Worm (Caenorhabditis elegans) whole organism, L1 larva: ENCODE data around the gene F56D2.5.
A peak's percentile ranks its signal among the peaks of the same experiment; 100 is the strongest.

Experiments used
- C04F5.9 ChIP-seq: sonication (generic microtip); optimal IDR thresholded peaks from 2 replicates; lab custom pipeline; 2016; ENCODE audit warnings: missing genetic modification characterization, missing compliant biosample characterization
- C16A3.4 ChIP-seq: fragments of 150-350 bp; optimal IDR thresholded peaks from 2 replicates; lab custom pipeline; 2014; ENCODE audit warnings: missing biosample characterization, missing genetic modification characterization
- Y116A8C.19 ChIP-seq: sonication (generic microtip); optimal IDR thresholded peaks from 2 replicates; lab custom pipeline; 2016; ENCODE audit warnings: missing compliant biosample characterization, missing genetic modification characterization, borderline replicate concordance
- aha-1 ChIP-seq: fragments of 150-350 bp; optimal IDR thresholded peaks from 2 replicates; lab custom pipeline; 2014; ENCODE audit warnings: missing biosample characterization, missing genetic modification characterization
- alr-1 ChIP-seq: fragments of 200-800 bp; sonication (Bioruptor generic); optimal IDR thresholded peaks from 2 replicates; lab custom pipeline; 2018; ENCODE audit warnings: borderline replicate concordance, mild to moderate bottlenecking, missing genetic modification characterization, missing compliant biosample characterization
- ama-1 ChIP-seq: fragments of 150-350 bp; optimal IDR thresholded peaks from 2 replicates; lab custom pipeline; 2014
- blmp-1 ChIP-seq: fragments of 150-350 bp; optimal IDR thresholded peaks from 2 replicates; lab custom pipeline; 2014; ENCODE audit warnings: missing biosample characterization, missing genetic modification characterization
- ceh-8 ChIP-seq: fragments of 200-800 bp; sonication (Bioruptor generic); optimal IDR thresholded peaks from 2 replicates; lab custom pipeline; 2018; ENCODE audit warnings: mild to moderate bottlenecking, missing genetic modification characterization, moderate library complexity, missing compliant biosample characterization
- ceh-88 ChIP-seq: fragments of 200-800 bp; sonication (Bioruptor generic); IDR thresholded peaks from 2 replicates; pipeline ENCODE4 v1.3.6; 2022; ENCODE audit warnings: missing genetic modification characterization, missing compliant biosample characterization
- ceh-90 ChIP-seq: sonication (generic microtip); optimal IDR thresholded peaks from 2 replicates; lab custom pipeline; 2016; ENCODE audit warnings: missing genetic modification characterization, missing compliant biosample characterization
- ces-1 ChIP-seq: fragments of 150-350 bp; optimal IDR thresholded peaks from 2 replicates; lab custom pipeline; 2014; ENCODE audit warnings: missing biosample characterization, missing genetic modification reagents, missing genetic modification characterization
- dpl-1 ChIP-seq, 3 experiments: fragments of 150-350 bp in 2 of 3; sonication (generic microtip) in 1 of 3; optimal IDR thresholded peaks; 2 replicates each; lab custom pipeline; 2014 to 2017; ENCODE audit warnings: missing biosample characterization in 3 of 3, missing genetic modification characterization in 3 of 3, missing genetic modification reagents in 3 of 3
- efl-1 ChIP-seq, 4 experiments: fragments of 150-350 bp; optimal IDR thresholded peaks in 3 of 4; peaks in 1 of 4; 1 replicate in 1 of 4; 2 replicates in 3 of 4; lab custom pipeline; 2014; ENCODE audit warnings: missing biosample characterization in 2 of 4, missing genetic modification characterization in 2 of 4, missing genetic modification reagents in 2 of 4
- egl-13 ChIP-seq: sonication (generic microtip); optimal IDR thresholded peaks from 2 replicates; lab custom pipeline; 2016; ENCODE audit warnings: missing genotype, missing genetic modification reagents, missing genetic modification characterization, missing compliant biosample characterization
- egl-27 ChIP-seq, 2 experiments: fragments of 150-350 bp in 1 of 2; sonication (generic microtip); optimal IDR thresholded peaks; 3 replicates each; lab custom pipeline; 2017 to 2018; ENCODE audit warnings: missing biosample characterization in 2 of 2, missing genetic modification characterization in 2 of 2, missing genetic modification reagents in 2 of 2
- elt-3 ChIP-seq, 6 experiments: fragments of 150-350 bp in 1 of 6; sonication (generic microtip); optimal IDR thresholded peaks; 2 replicates each; lab custom pipeline; 2017 to 2018; ENCODE audit warnings: missing biosample characterization in 6 of 6, missing genetic modification characterization in 6 of 6, inconsistent platforms in 1 of 6
- ets-5 ChIP-seq: fragments of 200-800 bp; sonication (Bioruptor generic); IDR thresholded peaks from 2 replicates; pipeline ENCODE4 v1.3.6; 2022; ENCODE audit warnings: missing genetic modification characterization, missing compliant biosample characterization
- fkh-8 ChIP-seq: sonication (generic microtip); optimal IDR thresholded peaks from 2 replicates; lab custom pipeline; 2016; ENCODE audit warnings: mild to moderate bottlenecking, missing genetic modification characterization, missing compliant biosample characterization
- grh-1 ChIP-seq: fragments of 200-800 bp; sonication (Bioruptor generic); IDR thresholded peaks from 2 replicates; pipeline ENCODE4 v1.3.6; 2022; ENCODE audit warnings: missing genetic modification reagents, missing genetic modification characterization, missing compliant biosample characterization
- hlh-17 ChIP-seq: fragments of 200-800 bp; sonication (Bioruptor generic); optimal IDR thresholded peaks from 2 replicates; lab custom pipeline; 2018; ENCODE audit warnings: missing genetic modification characterization, mild to moderate bottlenecking, missing compliant biosample characterization, moderate library complexity, borderline replicate concordance
- hlh-4 ChIP-seq: sonication (generic microtip); optimal IDR thresholded peaks from 2 replicates; lab custom pipeline; 2016; ENCODE audit warnings: mild to moderate bottlenecking, missing genetic modification characterization, missing compliant biosample characterization
- irx-1 ChIP-seq: sonication (generic microtip); optimal IDR thresholded peaks from 2 replicates; lab custom pipeline; 2016; ENCODE audit warnings: missing genetic modification characterization, missing compliant biosample characterization
- jun-1 ChIP-seq: fragments of 150-350 bp; optimal IDR thresholded peaks from 2 replicates; lab custom pipeline; 2014; ENCODE audit warnings: missing biosample characterization, missing genetic modification reagents, missing genetic modification characterization
- lin-14 ChIP-seq: fragments of 200-800 bp; sonication (Bioruptor generic); optimal IDR thresholded peaks from 2 replicates; lab custom pipeline; 2018; ENCODE audit warnings: mild to moderate bottlenecking, missing genetic modification characterization, moderate library complexity, missing compliant biosample characterization
- lin-35 ChIP-seq, 2 experiments: fragments of 150-350 bp; optimal IDR thresholded peaks; 2 replicates each; lab custom pipeline; 2014; ENCODE audit warnings: missing biosample characterization in 2 of 2, missing genetic modification characterization in 2 of 2, missing genetic modification reagents in 2 of 2
- lsy-2 ChIP-seq, 2 experiments: fragments of 150-350 bp; optimal IDR thresholded peaks; 2 replicates each; lab custom pipeline; 2014; ENCODE audit warnings: missing biosample characterization in 2 of 2, missing genetic modification characterization in 2 of 2
- mep-1 ChIP-seq: fragments of 150-350 bp; optimal IDR thresholded peaks from 2 replicates; lab custom pipeline; 2014; ENCODE audit warnings: missing biosample characterization, missing genetic modification characterization
- nhr-11 ChIP-seq: fragments of 150-350 bp; optimal IDR thresholded peaks from 2 replicates; lab custom pipeline; 2014; ENCODE audit warnings: missing biosample characterization, missing genetic modification characterization
- nhr-12 ChIP-seq: sonication (generic microtip); optimal IDR thresholded peaks from 2 replicates; lab custom pipeline; 2017; ENCODE audit warnings: missing biosample characterization, missing genetic modification characterization
- nhr-19 ChIP-seq: fragments of 200-800 bp; sonication (Bioruptor generic); conservative IDR thresholded peaks from 2 replicates; pipeline ENCODE4 v1.3.6; 2022; ENCODE audit warnings: missing genetic modification characterization, missing compliant biosample characterization
- nhr-20 ChIP-seq: sonication (generic microtip); optimal IDR thresholded peaks from 2 replicates; lab custom pipeline; 2016; ENCODE audit warnings: mild to moderate bottlenecking, missing genetic modification characterization, missing compliant biosample characterization
- nhr-71 ChIP-seq: sonication (generic microtip); optimal IDR thresholded peaks from 2 replicates; lab custom pipeline; 2016; ENCODE audit warnings: mild to moderate bottlenecking, missing genetic modification characterization, moderate library complexity, missing compliant biosample characterization
- nhr-76 ChIP-seq: sonication (generic microtip); optimal IDR thresholded peaks from 2 replicates; lab custom pipeline; 2017; ENCODE audit warnings: missing biosample characterization, missing genetic modification characterization
- nhr-77 ChIP-seq: fragments of 150-350 bp; optimal IDR thresholded peaks from 2 replicates; lab custom pipeline; 2014; ENCODE audit warnings: missing biosample characterization, missing genetic modification characterization
- nhr-84 ChIP-seq: sonication (generic microtip); optimal IDR thresholded peaks from 2 replicates; lab custom pipeline; 2017; ENCODE audit warnings: missing biosample characterization, missing genetic modification characterization
- pag-3 ChIP-seq: sonication (generic microtip); optimal IDR thresholded peaks from 2 replicates; lab custom pipeline; 2017; ENCODE audit warnings: missing genetic modification characterization, mild to moderate bottlenecking, missing compliant biosample characterization, antibody characterized with exemption, borderline replicate concordance; ENCODE audit not compliant: insufficient read depth
- pax-3 ChIP-seq: fragments of 200-800 bp; sonication (Bioruptor generic); optimal IDR thresholded peaks from 2 replicates; lab custom pipeline; 2018; ENCODE audit warnings: mild to moderate bottlenecking, missing genetic modification characterization, moderate library complexity, missing compliant biosample characterization
- pqm-1 ChIP-seq: sonication (generic microtip); optimal IDR thresholded peaks from 3 replicates; lab custom pipeline; 2017; ENCODE audit warnings: missing biosample characterization, missing genetic modification characterization
- rnt-1 ChIP-seq: sonication (generic microtip); optimal IDR thresholded peaks from 2 replicates; lab custom pipeline; 2016; ENCODE audit warnings: mild to moderate bottlenecking, missing genetic modification characterization, moderate library complexity, missing compliant biosample characterization
- snpc-4 ChIP-seq: fragments of 150-350 bp; optimal IDR thresholded peaks from 2 replicates; lab custom pipeline; 2014; ENCODE audit warnings: missing biosample characterization, missing genetic modification characterization
- snu-23 ChIP-seq: sonication (generic microtip); optimal IDR thresholded peaks from 2 replicates; lab custom pipeline; 2016; ENCODE audit warnings: missing genetic modification characterization, missing compliant biosample characterization
- sox-4 ChIP-seq: sonication (generic microtip); optimal IDR thresholded peaks from 2 replicates; lab custom pipeline; 2016; ENCODE audit warnings: missing genetic modification characterization, missing compliant biosample characterization
- swsn-7 ChIP-seq: sonication (generic microtip); optimal IDR thresholded peaks from 2 replicates; lab custom pipeline; 2016; ENCODE audit warnings: missing genetic modification characterization, missing compliant biosample characterization
- tbx-2 ChIP-seq: sonication (generic microtip); optimal IDR thresholded peaks from 2 replicates; lab custom pipeline; 2016; ENCODE audit warnings: missing genetic modification characterization, missing compliant biosample characterization
- tlp-1 ChIP-seq: fragments of 150-350 bp; optimal IDR thresholded peaks from 2 replicates; lab custom pipeline; 2014; ENCODE audit warnings: missing biosample characterization, missing genetic modification characterization
- unc-30 ChIP-seq: sonication (generic microtip); optimal IDR thresholded peaks from 2 replicates; lab custom pipeline; 2017; ENCODE audit warnings: missing biosample characterization, missing genetic modification characterization
- unc-98 ChIP-seq: fragments of 200-800 bp; sonication (Bioruptor generic); IDR thresholded peaks from 2 replicates; pipeline ENCODE4 v1.3.6; 2022; ENCODE audit warnings: missing genetic modification characterization, missing compliant biosample characterization
- xbp-1 ChIP-seq: sonication (generic microtip); optimal IDR thresholded peaks from 2 replicates; lab custom pipeline; 2016; ENCODE audit warnings: missing genetic modification characterization, missing compliant biosample characterization
- zag-1 ChIP-seq: fragments of 150-350 bp; optimal IDR thresholded peaks from 2 replicates; lab custom pipeline; 2014; ENCODE audit warnings: missing biosample characterization, missing genetic modification characterization
- ztf-11 ChIP-seq, 2 experiments: sonication (generic microtip); optimal IDR thresholded peaks; 2 replicates each; lab custom pipeline; 2016 to 2017; ENCODE audit warnings: missing genetic modification characterization in 2 of 2, missing biosample characterization in 1 of 2, missing compliant biosample characterization in 1 of 2
- ztf-4 ChIP-seq: fragments of 150-350 bp; optimal IDR thresholded peaks from 2 replicates; lab custom pipeline; 2014; ENCODE audit warnings: missing biosample characterization, missing genetic modification characterization

The F56D2.5 gene

DNA sequence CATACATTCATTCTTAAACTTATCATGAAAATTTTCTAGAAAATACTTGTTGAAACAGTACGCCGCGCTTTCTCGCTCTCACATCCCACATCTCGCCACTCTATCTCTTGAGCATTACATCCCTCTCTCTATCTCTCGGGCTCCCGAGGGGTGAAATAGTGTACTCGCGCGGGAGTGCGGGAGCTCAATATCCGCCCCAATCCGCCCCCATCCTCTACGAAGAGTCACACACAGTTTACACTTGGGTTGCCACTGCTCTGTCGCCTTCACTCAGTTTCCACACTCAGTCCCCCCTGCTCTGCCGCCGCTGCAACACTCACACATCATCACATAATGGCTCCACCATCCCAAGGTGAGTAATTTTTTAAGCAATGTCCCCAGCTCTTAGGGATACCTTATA lies 16.4 kb downstream of the F56D2.5 start, which contains the start of gene mlc-3 (continued):
- no peak for TF ChIP-seq ztf-4
- no peak for TF ChIP-seq irx-1 (tag; lab: Kevin White, UChicago)
- no peak for TF ChIP-seq egl-27 (tag; optimal IDR thresholded peaks at IDR 0.05; lab: Kevin White, UChicago)
- TF ChIP-seq C16A3.4 (tag; lab: Kevin White, UChicago) = no peak
- TF ChIP-seq C04F5.9 (tag; lab: Kevin White, UChicago) = no peak
- TF ChIP-seq lin-35 (GFP tag; optimal IDR thresholded peaks at IDR 0.05; lab: Kevin White, UChicago) = no peak
- TF ChIP-seq sox-4 (tag; lab: Kevin White, UChicago) = no peak
- TF ChIP-seq nhr-12 (tag; lab: Kevin White, UChicago) = no peak
- TF ChIP-seq ceh-88 (GFP tag; lab: Robert Waterston, UW) = no peak
- TF ChIP-seq lin-14 (GFP tag; lab: Kevin White, UChicago) = peak; percentile 48
- TF ChIP-seq tbx-2 (tag; lab: Kevin White, UChicago) = peak; percentile 3
- TF ChIP-seq lsy-2 (tag; optimal IDR thresholded peaks at IDR 0.05; lab: Kevin White, UChicago) = peak in 1 of 2 experiments; percentile 32
- TF ChIP-seq Y116A8C.19 = no peak
- no peak for TF ChIP-seq efl-1 (optimal IDR thresholded peaks at IDR 0.05; lab: Kevin White, UChicago)
- TF ChIP-seq efl-1 (GFP tag; optimal IDR thresholded peaks at IDR 0.05 in 1 of 2; lab: Kevin White, UChicago) = no peak
- no peak for TF ChIP-seq hlh-17
- TF ChIP-seq nhr-76 (tag; lab: Kevin White, UChicago) = no peak
- no peak for TF ChIP-seq nhr-11 (tag; lab: Kevin White, UChicago)
- TF ChIP-seq ama-1 (lab: Kevin White, UChicago) = peak; percentile 32
- TF ChIP-seq ztf-11 (tag; optimal IDR thresholded peaks at IDR 0.05; lab: Kevin White, UChicago) = no peak
- TF ChIP-seq nhr-84 = no peak
- no peak for TF ChIP-seq tlp-1 (tag; lab: Kevin White, UChicago)
- TF ChIP-seq dpl-1 (GFP tag; optimal IDR thresholded peaks at IDR 0.05; lab: Kevin White, UChicago) = no peak
- no peak for TF ChIP-seq unc-98 (GFP tag; lab: Robert Waterston, UW)
- TF ChIP-seq fkh-8 = no peak
- TF ChIP-seq alr-1 (tag; lab: Kevin White, UChicago) = no peak
- no peak for TF ChIP-seq jun-1 (tag; lab: Kevin White, UChicago)
- no peak for TF ChIP-seq unc-30
- TF ChIP-seq grh-1 (GFP tag; lab: Robert Waterston, UW) = no peak

DNA sequence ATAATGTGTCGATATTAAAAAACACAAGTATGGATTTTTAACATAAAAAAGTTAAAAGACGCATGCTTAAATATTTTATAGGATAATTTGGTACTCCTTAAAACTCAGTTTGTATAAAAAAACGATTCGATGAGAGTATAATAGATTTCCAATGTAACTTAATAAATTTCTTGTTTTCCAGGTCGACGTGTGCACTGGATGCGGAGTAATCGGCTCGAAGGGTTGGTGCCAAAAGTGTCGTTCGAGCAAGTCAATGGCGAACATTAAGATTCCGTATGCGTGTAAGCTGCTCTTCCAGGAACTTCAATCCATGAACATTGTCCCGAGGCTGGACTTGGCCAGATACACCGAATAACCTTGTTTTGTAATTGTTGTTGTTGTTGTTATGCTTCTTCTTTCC lies 16.9 kb downstream of the F56D2.5 start:
- no peak for TF ChIP-seq zag-1
- no peak for TF ChIP-seq snpc-4
- no peak for TF ChIP-seq egl-13
- TF ChIP-seq unc-98 (GFP tag; lab: Robert Waterston, UW) = no peak
- no peak for TF ChIP-seq ceh-88 (GFP tag; lab: Robert Waterston, UW)
- no peak for TF ChIP-seq ceh-90 (tag; lab: Kevin White, UChicago)
- TF ChIP-seq pqm-1 (tag; lab: Kevin White, UChicago) = no peak
- no peak for TF ChIP-seq ets-5 (GFP tag; lab: Robert Waterston, UW)
- TF ChIP-seq rnt-1 (tag; lab: Kevin White, UChicago) = no peak
- no peak for TF ChIP-seq nhr-12 (tag; lab: Kevin White, UChicago)
- no peak for TF ChIP-seq aha-1 (tag; lab: Kevin White, UChicago)
- no peak for TF ChIP-seq mep-1
- no peak for TF ChIP-seq pax-3 (tag; lab: Kevin White, UChicago)
- no peak for TF ChIP-seq nhr-11 (tag; lab: Kevin White, UChicago)
- TF ChIP-seq dpl-1 (GFP tag; optimal IDR thresholded peaks at IDR 0.05; lab: Kevin White, UChicago) = no peak

DNA sequence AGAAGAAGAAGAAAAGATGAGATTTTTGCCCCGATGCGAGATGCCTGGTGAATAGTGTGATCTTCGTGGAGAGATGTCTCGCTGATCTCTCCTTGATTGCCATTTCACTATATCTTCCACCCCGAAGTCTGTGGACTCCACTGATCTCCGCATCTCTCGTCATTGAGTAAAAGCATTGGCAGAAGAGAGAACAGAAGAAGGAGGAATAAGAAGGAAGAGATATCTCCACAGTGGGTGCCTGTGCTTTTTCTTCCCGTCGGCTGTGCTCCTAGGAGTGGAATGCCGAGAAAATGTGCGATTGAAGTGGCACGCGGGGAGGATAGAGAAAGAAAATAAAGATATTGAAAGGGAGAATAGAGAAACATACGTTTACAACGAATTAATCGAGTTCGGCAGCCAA lies 17.5 kb downstream of the F56D2.5 start:
- TF ChIP-seq xbp-1 (tag; lab: Kevin White, UChicago) (no peak), lin-14 (GFP tag; lab: Kevin White, UChicago) (peak; percentile 75), hlh-4 (tag; lab: Kevin White, UChicago) (no peak), nhr-77 (tag; lab: Kevin White, UChicago) (peak; percentile 51), fkh-8 (no peak), rnt-1 (tag; lab: Kevin White, UChicago) (peak; percentile 54), snu-23 (GFP tag; lab: Kevin White, UChicago) (peak; percentile 41), nhr-71 (tag; lab: Kevin White, UChicago) (peak; percentile 69), blmp-1 (tag; lab: Kevin White, UChicago) (peak; percentile 20), swsn-7 (tag; lab: Kevin White, UChicago) (peak; percentile 15), pag-3 (tag; lab: Kevin White, UChicago) (peak; percentile 97), lsy-2 (tag; optimal IDR thresholded peaks at IDR 0.05; lab: Kevin White, UChicago) (peak; percentile 10 to 49), elt-3 (tag; optimal IDR thresholded peaks at IDR 0.05; lab: Kevin White, UChicago) (no peak), ceh-8 (GFP tag; lab: Kevin White, UChicago) (no peak), unc-98 (GFP tag; lab: Robert Waterston, UW) (no peak), ces-1 (GFP tag; lab: Kevin White, UChicago) (no peak), nhr-19 (GFP tag; lab: Robert Waterston, UW) (peak; percentile 39), nhr-20 (tag; lab: Kevin White, UChicago) (peak; percentile 24)
